Fruit fly (Drosophila melanogaster) whole organism, prepupa: ENCODE measurements around the gene CG32102.
A peak's percentile ranks its signal among the peaks of the same experiment; 100 is the strongest.

Experiments
- Blimp-1 ChIP-seq: fragments of 200-800 bp; sonication (Bioruptor generic); optimal IDR thresholded peaks from 3 replicates; lab custom pipeline; 2017; ENCODE audit warnings: missing biosample characterization, missing genetic modification characterization, mild to moderate bottlenecking, moderate library complexity, missing genetic modification reagents
- CG10631 ChIP-seq: fragments of 200-800 bp; sonication (Bioruptor generic); optimal IDR thresholded peaks from 2 replicates; lab custom pipeline; 2016; ENCODE audit warnings: missing biosample characterization, missing genetic modification characterization
- CG11762 ChIP-seq: fragments of 200-800 bp; sonication (Bioruptor generic); optimal IDR thresholded peaks from 3 replicates; lab custom pipeline; 2016; ENCODE audit warnings: missing biosample characterization, missing genetic modification characterization; ENCODE audit not compliant: insufficient read depth
- CG11902 ChIP-seq: fragments of 200-800 bp; sonication (Bioruptor generic); optimal IDR thresholded peaks from 3 replicates; lab custom pipeline; 2016; ENCODE audit warnings: missing biosample characterization, missing genetic modification characterization
- CG15336 ChIP-seq: fragments of 200-800 bp; sonication (Bioruptor generic); IDR thresholded peaks from 2 replicates; pipeline ENCODE4 v1.3.6; 2022; ENCODE audit warnings: missing biosample characterization, missing genetic modification characterization
- CG1621 ChIP-seq: fragments of 200-800 bp; sonication (Bioruptor generic); optimal IDR thresholded peaks from 3 replicates; lab custom pipeline; 2018; ENCODE audit warnings: missing biosample characterization, mild to moderate bottlenecking, missing genetic modification characterization
- CG3032 ChIP-seq: fragments of 200-800 bp; optimal IDR thresholded peaks from 2 replicates; lab custom pipeline; 2019; ENCODE audit warnings: missing biosample characterization, mild to moderate bottlenecking, missing genetic modification characterization, moderate library complexity
- CG31627 ChIP-seq: fragments of 200-800 bp; sonication (Bioruptor generic); optimal IDR thresholded peaks from 3 replicates; lab custom pipeline; 2016; ENCODE audit warnings: missing biosample characterization, missing genetic modification characterization
- CG32006 ChIP-seq: fragments of 200-800 bp; sonication (Bioruptor generic); optimal IDR thresholded peaks from 3 replicates; lab custom pipeline; 2017; ENCODE audit warnings: missing biosample characterization, mild to moderate bottlenecking, missing genetic modification characterization
- CG3919 ChIP-seq: fragments of 200-800 bp; sonication (Bioruptor generic); optimal IDR thresholded peaks from 3 replicates; lab custom pipeline; 2016; ENCODE audit warnings: missing biosample characterization, missing genetic modification characterization
- CG4318 ChIP-seq: fragments of 200-800 bp; sonication (Bioruptor generic); optimal IDR thresholded peaks from 3 replicates; lab custom pipeline; 2017; ENCODE audit warnings: missing biosample characterization, mild to moderate bottlenecking, missing genetic modification characterization
- CG6276 ChIP-seq: fragments of 200-800 bp; sonication (Bioruptor generic); optimal IDR thresholded peaks from 2 replicates; lab custom pipeline; 2017; ENCODE audit warnings: missing biosample characterization, mild to moderate bottlenecking, missing genetic modification characterization
- CG6792 ChIP-seq: fragments of 200-800 bp; sonication (Bioruptor generic); optimal IDR thresholded peaks from 3 replicates; lab custom pipeline; 2016; ENCODE audit warnings: missing biosample characterization, missing genetic modification characterization
- CG6854 ChIP-seq: fragments of 200-800 bp; sonication (Bioruptor generic); optimal IDR thresholded peaks from 2 replicates; lab custom pipeline; 2017; ENCODE audit warnings: missing biosample characterization, mild to moderate bottlenecking, missing genetic modification characterization
- CG8119 ChIP-seq: fragments of 200-800 bp; sonication (Bioruptor generic); IDR thresholded peaks from 3 replicates; pipeline ENCODE4 v1.3.6; 2022; ENCODE audit warnings: missing biosample characterization, missing genetic modification characterization
- CG8319 ChIP-seq: fragments of 200-800 bp; sonication (Bioruptor generic); optimal IDR thresholded peaks from 3 replicates; lab custom pipeline; 2016; ENCODE audit warnings: missing biosample characterization, missing genetic modification characterization
- CG8632 ChIP-seq: fragments of 200-800 bp; sonication (Bioruptor generic); optimal IDR thresholded peaks from 3 replicates; lab custom pipeline; 2016; ENCODE audit warnings: missing biosample characterization, missing genetic modification characterization
- Eip75B ChIP-seq: fragments of 200-800 bp; sonication (Bioruptor generic); optimal IDR thresholded peaks from 3 replicates; lab custom pipeline; 2016; ENCODE audit warnings: missing biosample characterization, missing genetic modification characterization
- Eip78C ChIP-seq: fragments of 200-800 bp; sonication (Bioruptor generic); peaks from one replicate; lab custom pipeline; 2016; ENCODE audit warnings: missing biosample characterization, missing genetic modification characterization
- Eip93F ChIP-seq: fragments of 200-800 bp; sonication (Bioruptor generic); optimal IDR thresholded peaks from 2 replicates; lab custom pipeline; 2016; ENCODE audit warnings: missing biosample characterization, mild to moderate bottlenecking, missing genetic modification characterization
- Ets21C ChIP-seq: fragments of 200-800 bp; sonication (Bioruptor generic); optimal IDR thresholded peaks from 3 replicates; lab custom pipeline; 2016; ENCODE audit warnings: missing biosample characterization, missing genetic modification characterization
- Hr38 ChIP-seq: sonication (Bioruptor generic); optimal IDR thresholded peaks from 2 replicates; lab custom pipeline; 2016; ENCODE audit warnings: missing biosample characterization, missing genetic modification characterization
- Hr39 ChIP-seq: fragments of 200-800 bp; sonication (Bioruptor generic); optimal IDR thresholded peaks from 2 replicates; lab custom pipeline; 2016; ENCODE audit warnings: missing biosample characterization, missing genetic modification characterization
- Lpt ChIP-seq: fragments of 200-800 bp; sonication (Bioruptor generic); optimal IDR thresholded peaks from 3 replicates; lab custom pipeline; 2016; ENCODE audit warnings: missing biosample characterization, missing genetic modification characterization
- Met ChIP-seq: fragments of 200-800 bp; sonication (Bioruptor generic); optimal IDR thresholded peaks from 3 replicates; lab custom pipeline; 2016; ENCODE audit warnings: missing biosample characterization, missing genetic modification characterization
- OdsH ChIP-seq: fragments of 200-800 bp; sonication (Bioruptor generic); optimal IDR thresholded peaks from 3 replicates; lab custom pipeline; 2016; ENCODE audit warnings: missing biosample characterization, missing genetic modification characterization
- Smox ChIP-seq: fragments of 200-800 bp; sonication (Bioruptor generic); optimal IDR thresholded peaks from 3 replicates; lab custom pipeline; 2016; ENCODE audit warnings: missing biosample characterization, missing genetic modification characterization
- Sox14 ChIP-seq: fragments of 200-800 bp; sonication (Bioruptor generic); optimal IDR thresholded peaks from 3 replicates; lab custom pipeline; 2016; ENCODE audit warnings: missing biosample characterization, missing genetic modification characterization
- Sox15 ChIP-seq: fragments of 200-800 bp; sonication (Bioruptor generic); optimal IDR thresholded peaks from 3 replicates; lab custom pipeline; 2016; ENCODE audit warnings: missing biosample characterization, missing genetic modification characterization
- cyc ChIP-seq: fragments of 200-800 bp; sonication (Bioruptor generic); optimal IDR thresholded peaks from 3 replicates; lab custom pipeline; 2016; ENCODE audit warnings: missing biosample characterization, missing genetic modification characterization
- dac ChIP-seq: fragments of 200-800 bp; sonication (Bioruptor generic); optimal IDR thresholded peaks from 2 replicates; lab custom pipeline; 2017; ENCODE audit warnings: missing biosample characterization, mild to moderate bottlenecking, missing genetic modification characterization
- dsx ChIP-seq: fragments of 200-800 bp; optimal IDR thresholded peaks from 3 replicates; lab custom pipeline; 2019; ENCODE audit warnings: missing biosample characterization, mild to moderate bottlenecking, missing genetic modification characterization, moderate library complexity; ENCODE audit not compliant: poor library complexity, severe bottlenecking
- esn ChIP-seq: fragments of 200-800 bp; sonication (Bioruptor generic); optimal IDR thresholded peaks from 2 replicates; lab custom pipeline; 2016; ENCODE audit warnings: missing biosample characterization, mild to moderate bottlenecking, missing genetic modification characterization, moderate library complexity
- fkh ChIP-seq: fragments of 200-800 bp; sonication (Bioruptor generic); optimal IDR thresholded peaks from 3 replicates; lab custom pipeline; 2017; ENCODE audit warnings: missing biosample characterization, mild to moderate bottlenecking, missing genetic modification characterization, moderate library complexity
- lz ChIP-seq: fragments of 200-800 bp; sonication (Bioruptor generic); optimal IDR thresholded peaks from 3 replicates; lab custom pipeline; 2016; ENCODE audit warnings: missing biosample characterization, missing genetic modification characterization
- salr ChIP-seq, 2 experiments: fragments of 200-800 bp; sonication (Bioruptor generic); optimal IDR thresholded peaks; 3 replicates each; lab custom pipeline; 2016 to 2018; ENCODE audit warnings: missing biosample characterization in 2 of 2, missing genetic modification characterization in 2 of 2, mild to moderate bottlenecking in 1 of 2
- spab ChIP-seq: fragments of 200-800 bp; sonication (Bioruptor generic); optimal IDR thresholded peaks from 2 replicates; lab custom pipeline; 2017; ENCODE audit warnings: missing biosample characterization, mild to moderate bottlenecking, missing genetic modification characterization, missing genetic modification reagents
- ss ChIP-seq, 2 experiments: fragments of 200-800 bp; sonication (Bioruptor generic); optimal IDR thresholded peaks; 2 replicates in 1 of 2; 3 replicates in 1 of 2; lab custom pipeline; 2017 to 2018; ENCODE audit warnings: mild to moderate bottlenecking in 2 of 2, missing biosample characterization in 2 of 2, missing genetic modification characterization in 2 of 2, moderate library complexity in 1 of 2
- svp ChIP-seq: fragments of 200-800 bp; sonication (Bioruptor generic); peaks from one replicate; lab custom pipeline; 2016; ENCODE audit warnings: missing biosample characterization, missing genetic modification characterization
- topi ChIP-seq: fragments of 200-800 bp; sonication (Bioruptor generic); optimal IDR thresholded peaks from 3 replicates; lab custom pipeline; 2016; ENCODE audit warnings: missing biosample characterization, missing genetic modification characterization

The CG32102 gene

DNA sequence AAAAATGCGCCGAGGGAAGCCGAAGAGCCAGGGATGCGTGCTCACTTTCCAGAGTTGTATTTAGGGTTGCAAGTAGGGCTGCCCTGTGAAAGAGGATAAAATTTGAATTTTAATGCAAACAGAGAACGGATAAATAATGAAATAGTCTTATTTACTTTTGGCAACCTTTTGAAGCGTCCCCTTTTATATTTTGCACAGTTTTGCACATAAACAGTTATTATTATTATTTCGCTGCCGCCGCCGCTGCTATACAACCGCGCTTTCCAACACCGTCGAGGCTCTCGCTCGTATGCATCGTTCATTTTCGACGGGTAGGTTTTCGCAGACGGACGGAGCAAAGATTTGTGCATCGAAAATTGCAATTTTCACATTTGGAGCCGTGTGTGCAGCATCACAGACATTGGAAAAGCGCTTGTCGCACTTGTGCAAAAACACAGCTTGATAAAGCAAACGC lies 45.2 kb upstream of the CG32102 start, which contains the start of the genes sti and tral (continued):
- TF ChIP-seq Lpt (peak; percentile 38), topi (GFP tag; lab: Kevin White, UChicago) (peak; percentile 84), cyc (GFP tag; lab: Kevin White, UChicago) (peak; percentile 90), CG1621 (tag; lab: Kevin White, UChicago) (peak; percentile 62), CG31627 (GFP tag; lab: Kevin White, UChicago) (peak; percentile 93), spab (GFP tag; lab: Kevin White, UChicago) (no peak), salr (GFP tag; optimal IDR thresholded peaks at IDR 0.05; lab: Kevin White, UChicago) (peak in 1 of 2 experiments; percentile 43), Met (GFP tag; lab: Kevin White, UChicago) (peak; percentile 87), CG32006 (GFP tag; lab: Kevin White, UChicago) (no peak), esn (peak; percentile 90), dac (peak; percentile 50), fkh (GFP tag; lab: Kevin White, UChicago) (peak; percentile 55), Hr38 (GFP tag; lab: Kevin White, UChicago) (peak; percentile 78), CG3032 (peak; percentile 71), CG15336 (no peak; the same call in 1 of the 2 replicates), ss (GFP tag; optimal IDR thresholded peaks at IDR 0.05; lab: Kevin White, UChicago) (peak in 1 of 2 experiments; percentile 58), Sox15 (GFP tag; lab: Kevin White, UChicago) (peak; percentile 82), Sox14 (GFP tag; lab: Kevin White, UChicago) (peak; percentile 87), CG6854 (peak; percentile 44), Eip93F (GFP tag; lab: Kevin White, UChicago) (peak; percentile 22), Hr39 (GFP tag; lab: Kevin White, UChicago) (peak; percentile 92), CG11902 (GFP tag; lab: Kevin White, UChicago) (peak; percentile 82), CG8319 (GFP tag; lab: Kevin White, UChicago) (peak; percentile 84), dsx (GFP tag; lab: Kevin White, UChicago) (no peak), OdsH (GFP tag; lab: Kevin White, UChicago) (peak; percentile 87), Smox (GFP tag; lab: Kevin White, UChicago) (no peak), Blimp-1 (peak; percentile 52)

DNA sequence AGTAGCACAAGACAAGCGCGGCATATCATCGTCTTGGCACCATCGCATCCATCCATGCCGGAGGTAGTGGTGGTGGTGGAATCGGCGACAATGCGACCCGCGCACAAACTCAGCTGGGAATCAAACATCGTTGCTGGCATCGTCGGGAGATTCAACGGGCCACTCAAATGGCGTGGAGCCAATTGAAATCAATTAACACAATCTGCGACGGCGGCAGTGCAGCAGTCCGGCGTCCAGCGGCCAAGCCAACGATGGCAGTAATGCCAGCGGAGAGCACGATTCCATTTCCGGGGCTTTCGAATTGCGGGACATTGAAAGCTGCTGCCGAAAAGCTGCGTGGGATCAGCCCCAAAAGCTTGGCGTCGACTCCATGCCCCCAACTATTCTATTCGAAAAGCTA lies 38.0 kb upstream of the CG32102 start, which contains the start of gene CG10654:
CG10654 (minus strand) TSS at position 270 of the 400 bp plus-strand sequence.
- no peak for TF ChIP-seq lz (GFP tag; lab: Kevin White, UChicago)
- no peak for TF ChIP-seq CG3919 (GFP tag; lab: Kevin White, UChicago)
- no peak for TF ChIP-seq CG10631 (GFP tag; lab: Kevin White, UChicago)
- TF ChIP-seq Met (GFP tag; lab: Kevin White, UChicago), result no peak
- TF ChIP-seq CG11902 (GFP tag; lab: Kevin White, UChicago), result no peak
- TF ChIP-seq Eip78C, result no peak
- TF ChIP-seq Lpt, result no peak
- TF ChIP-seq fkh (GFP tag; lab: Kevin White, UChicago), result no peak
- TF ChIP-seq CG6276 (GFP tag; lab: Kevin White, UChicago), result no peak
- TF ChIP-seq ss (GFP tag; optimal IDR thresholded peaks at IDR 0.05; lab: Kevin White, UChicago), result no peak
- no peak for TF ChIP-seq CG6792 (GFP tag; lab: Kevin White, UChicago)
- no peak for TF ChIP-seq Ets21C (GFP tag; lab: Kevin White, UChicago)
- no peak for TF ChIP-seq CG8632 (GFP tag; lab: Kevin White, UChicago)
- no peak for TF ChIP-seq salr (GFP tag; optimal IDR thresholded peaks at IDR 0.05; lab: Kevin White, UChicago)
- TF ChIP-seq svp (GFP tag; lab: Kevin White, UChicago), result no peak
- TF ChIP-seq CG8119 (GFP tag; lab: Robert Waterston, UW), result no peak
- no peak for TF ChIP-seq CG11762 (GFP tag; lab: Kevin White, UChicago)
- TF ChIP-seq CG31627 (GFP tag; lab: Kevin White, UChicago), result no peak
- no peak for TF ChIP-seq Eip75B
- TF ChIP-seq CG4318 (GFP tag; lab: Kevin White, UChicago), result no peak
